Worm (Caenorhabditis elegans) whole organism, early embryonic: ENCODE results near the gene frl-1.

Experiments
- F13C5.2 ChIP-seq: sonication (generic microtip); optimal IDR thresholded peaks from 2 replicates; lab custom pipeline; 2017; ENCODE audit warnings: mild to moderate bottlenecking, missing genetic modification characterization, inconsistent platforms, missing compliant biosample characterization
- aly-1 ChIP-seq: sonication (generic microtip); optimal IDR thresholded peaks from 2 replicates; lab custom pipeline; 2016; ENCODE audit warnings: missing genetic modification characterization, missing compliant biosample characterization
- ama-1 ChIP-seq: fragments of 150-350 bp; optimal IDR thresholded peaks from 2 replicates; lab custom pipeline; 2014
- ceh-13 ChIP-seq: fragments of 200-800 bp; sonication (Bioruptor generic); optimal IDR thresholded peaks from 2 replicates; lab custom pipeline; 2018; ENCODE audit warnings: mild to moderate bottlenecking, missing genetic modification characterization, missing compliant biosample characterization
- hnd-1 ChIP-seq: sonication (generic microtip); optimal IDR thresholded peaks from 2 replicates; lab custom pipeline; 2016; ENCODE audit warnings: missing genetic modification characterization, missing compliant biosample characterization
- pes-1 ChIP-seq: fragments of 200-800 bp; sonication (Bioruptor generic); IDR thresholded peaks from 2 replicates; pipeline ENCODE4 v1.3.6; 2022; ENCODE audit warnings: missing genetic modification reagents, missing genetic modification characterization, missing compliant biosample characterization
- scrt-1 ChIP-seq: fragments of 200-800 bp; sonication (Bioruptor generic); IDR thresholded peaks from 2 replicates; pipeline ENCODE4 v1.3.6; 2022; ENCODE audit warnings: missing genetic modification characterization, missing compliant biosample characterization

- TF ChIP-seq ama-1 (no peak), pes-1 (GFP tag; lab: Robert Waterston, UW) (no peak), scrt-1 (GFP tag; lab: Robert Waterston, UW) (no peak), ceh-13 (no peak), F13C5.2 (tag; lab: Kevin White, UChicago) (no peak), aly-1 (tag; lab: Kevin White, UChicago) (no peak), hnd-1 (tag; lab: Kevin White, UChicago) (no peak)
Observed at ce11 chrIII:2105935-2106334, 18.0 kb upstream of the frl-1 start.
